Worm (Caenorhabditis elegans) whole organism, L1 larva: Measurements from ENCODE around the gene clec-34.

Experiments
- ama-1 ChIP-seq: fragments of 150-350 bp; optimal IDR thresholded peaks from 2 replicates; lab custom pipeline; 2014
- ces-1 ChIP-seq: fragments of 150-350 bp; optimal IDR thresholded peaks from 2 replicates; lab custom pipeline; 2014; ENCODE audit warnings: missing biosample characterization, missing genetic modification reagents, missing genetic modification characterization
- lin-35 ChIP-seq, 2 experiments: fragments of 150-350 bp; optimal IDR thresholded peaks; 2 replicates each; lab custom pipeline; 2014; ENCODE audit warnings: missing biosample characterization in 2 of 2, missing genetic modification characterization in 2 of 2, missing genetic modification reagents in 2 of 2
- mep-1 ChIP-seq: fragments of 150-350 bp; optimal IDR thresholded peaks from 2 replicates; lab custom pipeline; 2014; ENCODE audit warnings: missing biosample characterization, missing genetic modification characterization
- nhr-71 ChIP-seq: sonication (generic microtip); optimal IDR thresholded peaks from 2 replicates; lab custom pipeline; 2016; ENCODE audit warnings: mild to moderate bottlenecking, missing genetic modification characterization, moderate library complexity, missing compliant biosample characterization
- pqm-1 ChIP-seq: sonication (generic microtip); optimal IDR thresholded peaks from 3 replicates; lab custom pipeline; 2017; ENCODE audit warnings: missing biosample characterization, missing genetic modification characterization
- swsn-7 ChIP-seq: sonication (generic microtip); optimal IDR thresholded peaks from 2 replicates; lab custom pipeline; 2016; ENCODE audit warnings: missing genetic modification characterization, missing compliant biosample characterization
- tbx-2 ChIP-seq: sonication (generic microtip); optimal IDR thresholded peaks from 2 replicates; lab custom pipeline; 2016; ENCODE audit warnings: missing genetic modification characterization, missing compliant biosample characterization
- tlp-1 ChIP-seq: fragments of 150-350 bp; optimal IDR thresholded peaks from 2 replicates; lab custom pipeline; 2014; ENCODE audit warnings: missing biosample characterization, missing genetic modification characterization
- unc-130 ChIP-seq: fragments of 150-350 bp; optimal IDR thresholded peaks from 2 replicates; lab custom pipeline; 2017; ENCODE audit warnings: missing biosample characterization, missing genetic modification characterization, inconsistent platforms
- unc-62 ChIP-seq: fragments of 150-350 bp; optimal IDR thresholded peaks from 2 replicates; lab custom pipeline; 2014; ENCODE audit warnings: missing biosample characterization, missing genetic modification reagents, missing genetic modification characterization

ce11 chrV:16687227-16687626 lies 48.3 kb upstream of the clec-34 start, which contains the start of gene srz-102:
- no peak for TF ChIP-seq unc-130 (tag; lab: Kevin White, UChicago)
- TF ChIP-seq tbx-2 (tag; lab: Kevin White, UChicago) = no peak
- TF ChIP-seq mep-1 (tag; lab: Kevin White, UChicago) = no peak
- no peak for TF ChIP-seq ama-1 (lab: Kevin White, UChicago)
- TF ChIP-seq lin-35 (GFP tag; optimal IDR thresholded peaks at IDR 0.05; lab: Kevin White, UChicago) = no peak
- TF ChIP-seq pqm-1 = no peak
- TF ChIP-seq tlp-1 (tag; lab: Kevin White, UChicago) = no peak
- no peak for TF ChIP-seq swsn-7 (tag; lab: Kevin White, UChicago)
- TF ChIP-seq unc-62 (GFP tag; lab: Kevin White, UChicago) = no peak
- TF ChIP-seq nhr-71 (tag; lab: Kevin White, UChicago) = no peak
- no peak for TF ChIP-seq ces-1 (GFP tag; lab: Kevin White, UChicago)
